Worm (Caenorhabditis elegans) whole organism, L4 larva: ENCODE results near the gene nlp-76.

Experiments
- R02D3.7 ChIP-seq: fragments of 150-350 bp; sonication (generic microtip); optimal IDR thresholded peaks from 3 replicates; lab custom pipeline; 2014; ENCODE audit warnings: missing biosample characterization, missing genetic modification characterization
- ceh-28 ChIP-seq: fragments of 150-350 bp; optimal IDR thresholded peaks from 2 replicates; lab custom pipeline; 2014; ENCODE audit warnings: missing biosample characterization, missing genetic modification reagents, missing genetic modification characterization
- lim-7 ChIP-seq: fragments of 200-800 bp; sonication (Bioruptor generic); IDR thresholded peaks from 2 replicates; pipeline ENCODE4 v1.3.6; 2022; ENCODE audit warnings: missing genetic modification characterization, missing compliant biosample characterization
- lin-39 ChIP-seq: fragments of 150-350 bp; optimal IDR thresholded peaks from 2 replicates; lab custom pipeline; 2014; ENCODE audit warnings: missing biosample characterization, missing genetic modification reagents, missing genetic modification characterization
- mes-2 ChIP-seq: sonication (generic microtip); optimal IDR thresholded peaks from 2 replicates; lab custom pipeline; 2016; ENCODE audit warnings: missing genotype, mild to moderate bottlenecking, missing genetic modification characterization, missing compliant biosample characterization; ENCODE audit not compliant: poor library complexity, severe bottlenecking
- nhr-102 ChIP-seq: sonication (generic microtip); optimal IDR thresholded peaks from 2 replicates; lab custom pipeline; 2016; ENCODE audit warnings: mild to moderate bottlenecking, missing genetic modification characterization, moderate library complexity, missing compliant biosample characterization
- pha-4 ChIP-seq, 2 experiments: fragments of 150-350 bp in 1 of 2; fragments of 200-800 bp in 1 of 2; sonication (Bioruptor generic) in 1 of 2; IDR thresholded peaks in 1 of 2; optimal IDR thresholded peaks in 1 of 2; 2 replicates each; pipeline versions ENCODE4 v1.3.6 to Lab custom; 2014 to 2022; ENCODE audit warnings: missing genetic modification characterization in 2 of 2, missing genetic modification reagents in 2 of 2, missing biosample characterization in 1 of 2, missing compliant biosample characterization in 1 of 2
- saeg-2 ChIP-seq: fragments of 200-800 bp; sonication (Bioruptor generic); IDR thresholded peaks from 2 replicates; pipeline ENCODE4 v1.3.6; 2022; ENCODE audit warnings: missing genetic modification reagents, missing genetic modification characterization, missing compliant biosample characterization
- snpc-4 ChIP-seq: fragments of 150-350 bp; optimal IDR thresholded peaks from 2 replicates; lab custom pipeline; 2014; ENCODE audit warnings: missing biosample characterization, missing genetic modification characterization
- ztf-7 ChIP-seq: fragments of 150-350 bp; optimal IDR thresholded peaks from 2 replicates; lab custom pipeline; 2014; ENCODE audit warnings: missing biosample characterization, missing genetic modification characterization

DNA sequence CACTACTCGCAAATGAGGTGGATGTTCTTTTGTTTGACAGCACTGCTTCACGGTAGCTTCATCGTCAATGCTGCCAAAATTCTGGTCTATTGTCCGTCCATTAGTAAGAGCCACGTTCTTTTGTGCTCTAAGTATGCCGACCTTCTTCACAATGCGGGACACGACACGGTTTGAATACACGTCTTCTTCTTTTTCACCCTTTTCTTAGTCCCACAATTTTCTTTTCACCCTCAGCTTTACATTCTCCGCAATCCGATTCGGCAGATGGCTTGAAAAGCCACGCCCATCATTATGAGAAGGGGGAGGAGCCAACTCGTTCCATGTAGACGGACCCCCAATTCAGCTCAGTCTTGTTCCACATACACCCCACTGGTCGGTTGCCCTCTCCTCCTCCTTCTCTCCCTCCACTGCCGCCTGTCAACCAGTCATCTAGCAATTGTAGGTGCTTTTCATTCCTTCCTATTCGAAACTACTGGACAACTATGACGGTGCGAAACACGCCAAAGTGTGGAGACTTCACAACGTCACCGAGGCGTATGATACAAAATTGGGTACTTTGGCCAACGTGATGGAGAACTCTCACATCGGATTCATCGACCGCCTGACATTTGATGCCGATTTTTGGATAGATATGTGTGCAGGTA is 28.2 kb upstream of the nlp-76 start:
- TF ChIP-seq lim-7 (GFP tag; lab: Robert Waterston, UW) = no peak
- TF ChIP-seq mes-2 = no peak
- TF ChIP-seq pha-4 (GFP tag; IDR thresholded peaks at IDR 0.05; lab: Robert Waterston, UW) = no peak
- TF ChIP-seq pha-4 (tag; optimal IDR thresholded peaks at IDR 0.05; lab: Kevin White, UChicago) = no peak
- no peak for TF ChIP-seq lin-39
- TF ChIP-seq nhr-102 (tag; lab: Kevin White, UChicago) = no peak
- TF ChIP-seq snpc-4 (tag; lab: Kevin White, UChicago) = no peak
- no peak for TF ChIP-seq R02D3.7 (tag; lab: Kevin White, UChicago)
- no peak for TF ChIP-seq ztf-7 (tag; lab: Kevin White, UChicago)
- no peak for TF ChIP-seq ceh-28 (tag; lab: Kevin White, UChicago)
- no peak for TF ChIP-seq saeg-2 (GFP tag; lab: Robert Waterston, UW)
